Fruit fly (Drosophila melanogaster): ENCODE data around the gene CG6833.
A peak's percentile ranks its signal among the peaks of the same experiment; 100 is the strongest.

Gene CG6833

DNA sequence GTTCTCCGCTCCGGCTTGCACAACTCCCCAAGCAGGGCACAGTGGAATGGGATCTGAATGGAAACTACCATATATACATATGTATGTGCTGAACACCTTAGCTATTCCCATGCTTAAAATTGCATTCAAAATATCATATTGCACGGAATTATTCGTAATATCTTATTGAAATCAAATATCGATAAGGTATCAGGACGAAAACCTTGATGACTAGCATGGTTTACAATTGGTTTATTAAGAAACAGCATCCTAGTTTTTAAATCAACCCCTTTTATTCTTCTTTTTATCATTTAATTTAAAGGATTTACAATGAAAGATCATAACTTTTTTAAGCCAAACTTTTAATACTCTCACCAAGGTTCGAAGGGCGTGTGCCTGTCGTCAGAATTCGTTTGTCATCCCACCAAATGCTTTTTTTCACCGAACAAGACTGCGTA is 4.3 kb downstream of the CG6833 start:
- TF ChIP-seq CG1620 (GFP tag; optimal IDR thresholded peaks at IDR 0.05) (no peak), CG12768 (GFP tag; optimal IDR thresholded peaks at IDR 0.05) (no peak), CG11617 (GFP tag; optimal IDR thresholded peaks at IDR 0.05) (no peak), toe (GFP tag; optimal IDR thresholded peaks at IDR 0.05) (no peak), Clk (GFP tag; optimal IDR thresholded peaks at IDR 0.05) (no peak), bab1 (GFP tag; optimal IDR thresholded peaks at IDR 0.05) (no peak), CG5204 (GFP tag; optimal IDR thresholded peaks at IDR 0.05) (no peak), Mnt (GFP tag; optimal IDR thresholded peaks at IDR 0.05) (no peak), Hr96 (GFP tag; optimal IDR thresholded peaks at IDR 0.05) (no peak), Crg-1 (GFP tag; optimal IDR thresholded peaks at IDR 0.05) (no peak), kay (GFP tag; ENCODE audit: borderline replicate concordance) (no peak), ovo (GFP tag; optimal IDR thresholded peaks at IDR 0.05) (no peak), cnc (optimal IDR thresholded peaks at IDR 0.05) (no peak), CG7101 (tag; optimal IDR thresholded peaks at IDR 0.05) (no peak), cic (GFP tag; optimal IDR thresholded peaks at IDR 0.05) (no peak)

DNA sequence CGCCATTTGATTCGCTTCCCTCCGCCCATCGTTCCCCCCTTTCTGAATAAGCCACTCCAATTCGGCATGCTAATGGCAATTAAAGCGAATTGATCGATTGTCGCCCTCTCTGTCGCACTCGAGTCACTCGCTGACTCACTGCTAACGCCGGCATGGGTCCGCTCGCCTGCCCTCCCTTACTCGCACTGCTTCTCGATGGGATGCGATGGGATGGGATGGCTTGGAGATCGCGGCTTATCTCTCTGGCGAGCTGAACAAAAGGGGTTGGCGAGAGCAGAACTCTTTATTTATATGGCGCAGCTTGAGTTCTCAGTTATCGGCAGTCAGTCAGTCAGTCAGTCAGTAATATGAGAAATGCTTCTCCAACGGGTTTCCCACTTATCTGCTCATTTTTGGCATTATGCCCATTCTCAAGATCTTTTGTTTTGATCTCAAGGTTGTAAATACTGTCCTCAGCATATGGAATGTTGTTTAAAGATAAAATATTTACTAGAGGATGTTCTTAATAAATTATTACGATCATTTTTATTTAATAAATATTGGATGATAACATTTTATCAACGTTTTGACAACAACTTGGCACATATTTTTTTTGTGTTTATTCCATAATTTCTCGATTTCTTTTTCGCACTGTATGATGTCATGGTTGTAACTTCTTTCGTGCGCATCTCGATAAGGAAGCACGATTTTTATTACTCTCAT is 5.0 kb downstream of the CG6833 start:
- TF ChIP-seq bab1 (GFP tag; optimal IDR thresholded peaks at IDR 0.05) = no peak
- TF ChIP-seq tj (GFP tag; optimal IDR thresholded peaks at IDR 0.05) = peak; percentile 16
- no peak for TF ChIP-seq CG12768 (GFP tag; optimal IDR thresholded peaks at IDR 0.05)
- no peak for TF ChIP-seq CG7045 (GFP tag; optimal IDR thresholded peaks at IDR 0.05)
- no peak for TF ChIP-seq Hr96 (GFP tag; optimal IDR thresholded peaks at IDR 0.05)
- TF ChIP-seq toe (GFP tag; optimal IDR thresholded peaks at IDR 0.05) = peak; percentile 10
- TF ChIP-seq cic (GFP tag; optimal IDR thresholded peaks at IDR 0.05) = no peak
- no peak for TF ChIP-seq CG11617 (GFP tag; optimal IDR thresholded peaks at IDR 0.05)
- TF ChIP-seq Crg-1 (GFP tag; optimal IDR thresholded peaks at IDR 0.05) = no peak
- TF ChIP-seq CG1620 (GFP tag; optimal IDR thresholded peaks at IDR 0.05) = no peak
- no peak for TF ChIP-seq cnc (optimal IDR thresholded peaks at IDR 0.05)
- TF ChIP-seq CG7101 (tag; optimal IDR thresholded peaks at IDR 0.05) = no peak
- no peak for TF ChIP-seq Mnt (GFP tag; optimal IDR thresholded peaks at IDR 0.05)

DNA sequence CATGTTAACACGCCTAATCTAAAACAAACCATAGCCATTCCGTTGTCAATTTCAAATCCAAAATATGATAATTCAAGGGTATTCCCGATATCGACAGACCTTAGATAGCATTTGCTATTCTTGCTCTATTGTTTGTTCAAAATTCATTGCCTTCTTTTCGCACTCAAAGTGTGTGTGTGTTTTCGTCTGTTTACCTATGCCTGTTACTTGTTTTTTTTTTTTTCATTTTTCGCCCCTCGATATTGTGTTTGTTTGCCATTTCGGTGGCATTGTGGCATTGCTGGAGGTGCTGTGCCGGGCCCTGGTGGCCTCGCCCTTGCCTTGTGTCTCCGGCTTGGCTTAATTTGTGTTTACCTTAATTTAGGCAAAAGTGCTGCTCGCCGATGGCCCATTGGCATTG is 5.8 kb downstream of the CG6833 start:
- no peak for TF ChIP-seq toe (GFP tag; optimal IDR thresholded peaks at IDR 0.05)
- TF ChIP-seq bab1 (GFP tag; optimal IDR thresholded peaks at IDR 0.05) = no peak

DNA sequence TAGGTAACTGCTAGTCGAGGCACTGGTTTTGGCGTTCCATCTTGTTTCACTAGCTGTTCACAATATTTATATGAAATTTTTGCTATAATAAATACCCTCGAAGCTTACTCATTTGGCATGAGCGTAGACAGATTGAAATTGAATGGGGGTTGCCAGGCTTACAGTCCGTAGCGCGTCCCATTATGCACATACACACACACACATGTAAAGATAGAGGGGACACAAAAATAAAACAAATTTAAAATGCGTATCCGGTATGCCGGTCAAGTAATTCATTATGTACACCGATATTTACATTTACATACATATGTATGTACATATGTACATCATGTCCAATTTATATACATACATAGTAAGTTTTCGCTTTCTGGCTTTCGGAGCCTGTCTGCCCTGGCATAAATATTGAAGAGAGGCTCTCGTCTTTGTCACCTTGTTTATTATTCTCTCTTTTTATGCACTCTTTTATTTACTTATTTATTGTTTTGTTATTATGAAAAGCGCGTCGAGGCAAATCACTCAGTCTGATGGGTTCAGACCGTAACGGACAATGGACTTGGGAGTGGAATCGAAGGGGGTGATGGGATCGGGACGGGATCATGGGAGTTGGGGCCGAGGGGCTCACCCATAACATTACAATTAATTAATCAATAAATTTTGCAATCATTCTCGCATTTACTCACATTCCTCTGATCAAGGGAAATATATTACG is 8.4 kb downstream of the CG6833 start:
- TF ChIP-seq kay (GFP tag; ENCODE audit: borderline replicate concordance) (no peak), CG5204 (GFP tag; optimal IDR thresholded peaks at IDR 0.05) (no peak), toe (GFP tag; optimal IDR thresholded peaks at IDR 0.05) (no peak), CG7101 (tag; optimal IDR thresholded peaks at IDR 0.05) (no peak), CG14711 (tag; optimal IDR thresholded peaks at IDR 0.05) (peak; percentile 6), CG12768 (GFP tag; optimal IDR thresholded peaks at IDR 0.05) (no peak), tj (GFP tag; optimal IDR thresholded peaks at IDR 0.05) (no peak)

DNA sequence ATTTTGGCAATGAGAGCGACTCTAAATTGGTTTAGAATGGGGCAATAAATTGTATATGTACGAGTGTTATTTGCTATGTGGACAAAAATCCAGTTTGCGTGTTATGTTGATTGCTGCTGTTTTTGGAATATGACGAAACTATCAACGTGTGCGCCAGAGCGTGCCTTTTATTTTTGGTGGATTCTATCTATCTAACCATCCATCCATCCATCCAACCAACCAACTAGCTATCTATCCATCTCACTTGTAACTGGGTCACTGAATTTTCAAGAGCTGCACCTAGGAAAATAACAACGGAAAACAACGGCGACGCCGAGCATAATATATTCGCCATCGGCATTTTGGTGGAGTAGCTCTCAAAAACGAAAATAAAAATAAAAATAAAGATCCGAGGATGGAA is 11.7 kb downstream of the CG6833 start:
- TF ChIP-seq CG5204 (GFP tag; optimal IDR thresholded peaks at IDR 0.05) (no peak), bab1 (GFP tag; optimal IDR thresholded peaks at IDR 0.05) (no peak), CG12768 (GFP tag; optimal IDR thresholded peaks at IDR 0.05) (no peak), CG7045 (GFP tag; optimal IDR thresholded peaks at IDR 0.05) (no peak), pad (GFP tag; optimal IDR thresholded peaks at IDR 0.05) (no peak), ovo (GFP tag; optimal IDR thresholded peaks at IDR 0.05) (no peak)

DNA sequence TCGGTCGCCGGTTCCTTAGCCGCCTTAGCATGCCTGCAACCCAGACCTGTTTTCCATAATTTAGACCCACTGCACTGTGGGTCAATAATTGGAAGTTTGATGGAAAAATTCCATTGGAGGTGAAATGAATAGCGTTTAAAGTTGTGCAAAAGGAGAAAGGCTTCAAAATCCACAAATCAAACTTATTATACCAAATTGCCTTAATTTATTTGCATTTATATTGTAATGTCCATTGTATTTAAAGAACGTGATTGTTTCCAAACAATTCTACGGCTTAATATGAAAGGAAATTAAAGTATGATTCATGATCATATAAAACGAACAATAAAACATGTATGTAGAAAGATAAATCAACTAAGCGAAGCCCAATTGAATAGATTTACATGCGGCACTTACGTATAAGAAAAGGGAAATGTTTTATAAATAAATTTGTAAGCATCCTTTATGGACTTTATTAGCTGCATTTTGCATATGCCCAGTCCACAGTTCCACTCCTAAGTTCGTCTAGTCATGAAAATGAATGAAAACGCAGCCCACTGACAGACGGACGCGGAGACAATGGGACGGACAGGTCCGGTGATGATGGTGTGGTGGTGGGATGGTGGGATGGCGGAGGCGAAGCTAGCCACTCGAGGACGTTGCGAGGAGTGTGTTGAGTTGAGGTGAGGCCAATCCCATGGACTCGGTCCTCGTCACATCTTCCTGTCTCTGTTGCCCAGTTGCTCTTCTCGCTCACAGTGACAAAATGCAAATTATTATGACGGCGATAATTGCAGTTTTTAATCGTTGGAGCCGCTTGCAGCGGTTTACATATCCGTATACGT is 12.4 kb downstream of the CG6833 start:
- TF ChIP-seq CG5204 (GFP tag; optimal IDR thresholded peaks at IDR 0.05) (no peak), cic (GFP tag; optimal IDR thresholded peaks at IDR 0.05) (no peak), Mnt (GFP tag; optimal IDR thresholded peaks at IDR 0.05) (no peak), pad (GFP tag; optimal IDR thresholded peaks at IDR 0.05) (no peak), kay (GFP tag; ENCODE audit: borderline replicate concordance) (no peak), CG12768 (GFP tag; optimal IDR thresholded peaks at IDR 0.05) (no peak), CG7101 (tag; optimal IDR thresholded peaks at IDR 0.05) (no peak), CG11617 (GFP tag; optimal IDR thresholded peaks at IDR 0.05) (no peak), CG1620 (GFP tag; optimal IDR thresholded peaks at IDR 0.05) (no peak), CG7045 (GFP tag; optimal IDR thresholded peaks at IDR 0.05) (no peak), CG33017 (tag; optimal IDR thresholded peaks at IDR 0.05) (no peak), CG14711 (tag; optimal IDR thresholded peaks at IDR 0.05) (no peak)

All from whole organism, adult.